Worm (Caenorhabditis elegans): ENCODE results near the gene F28H6.4.

DNA sequence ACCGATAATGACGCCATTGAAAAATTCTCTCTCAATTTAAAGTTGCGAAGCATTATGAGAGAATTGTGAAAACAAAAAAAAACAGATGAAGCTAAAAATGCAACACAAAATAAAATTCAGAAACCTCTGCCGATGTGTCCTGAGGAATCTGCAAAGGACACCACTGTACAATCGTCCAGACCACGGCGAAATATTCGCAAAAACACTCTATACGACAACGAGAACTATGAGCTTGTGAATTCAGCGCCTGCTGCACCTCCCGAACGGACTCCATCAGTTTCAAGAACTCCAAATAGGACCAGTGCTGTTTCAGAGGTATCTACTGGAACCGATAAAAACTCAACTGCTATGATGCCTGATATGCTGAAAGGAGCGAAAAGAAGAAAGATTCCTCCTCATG, 25.2 kb upstream of the F28H6.4 start:
- TF ChIP-seq ceh-34 (tag; optimal IDR thresholded peaks at IDR 0.05) (no peak), nhr-11 (tag; optimal IDR thresholded peaks at IDR 0.05) (no peak), ets-4 (tag; optimal IDR thresholded peaks at IDR 0.05) (no peak), elt-4 (tag; optimal IDR thresholded peaks at IDR 0.05) (no peak), K02D7.2 (tag; optimal IDR thresholded peaks at IDR 0.05) (no peak), ceh-14 (tag; optimal IDR thresholded peaks at IDR 0.05) (no peak), pqm-1 (tag; optimal IDR thresholded peaks at IDR 0.05) (no peak), fkh-6 (tag; optimal IDR thresholded peaks at IDR 0.05) (no peak), ceh-19 (GFP tag; optimal IDR thresholded peaks at IDR 0.05) (no peak), eyg-1 (tag; optimal IDR thresholded peaks at IDR 0.05) (no peak), pag-3 (tag; optimal IDR thresholded peaks at IDR 0.05; ENCODE audit: borderline replicate concordance) (no peak), lin-11 (tag; optimal IDR thresholded peaks at IDR 0.05) (no peak)

Data from whole organism, late embryonic.